Fruit fly (Drosophila melanogaster): ENCODE results near the gene Ptth.

Ptth gene

dm6 chr2L:544444-545179 lies 32.1 kb downstream of the Ptth start, which contains the start of the genes Spp and nAChRbeta3:
Gene Spp, minus strand, starts transcription at chr2L:544653.
Gene nAChRbeta3, plus strand, starts transcription at chr2L:545129.
- TF ChIP-seq CG17801 (GFP tag; optimal IDR thresholded peaks at IDR 0.05; ENCODE audit: partially characterized antibody), result no peak

- no peak for TF ChIP-seq CG17801 (GFP tag; optimal IDR thresholded peaks at IDR 0.05; ENCODE audit: partially characterized antibody)
Measured at dm6 chr2L:543799-544198, 32.9 kb downstream of the Ptth start.

dm6 chr2L:542338-542967 lies 34.2 kb downstream of the Ptth start, which contains the start of gene lwr:
Gene lwr, minus strand, starts transcription at chr2L:542580.
- no peak for TF ChIP-seq CG17801 (GFP tag; optimal IDR thresholded peaks at IDR 0.05; ENCODE audit: partially characterized antibody)

dm6 chr2L:540572-541210 lies 36.0 kb downstream of the Ptth start:
- peak; percentile 29 for TF ChIP-seq CG17801 (GFP tag; optimal IDR thresholded peaks at IDR 0.05; ENCODE audit: partially characterized antibody)

dm6 chr2L:533734-534133 lies 43.0 kb downstream of the Ptth start:
- no peak for TF ChIP-seq CG17801 (GFP tag; optimal IDR thresholded peaks at IDR 0.05; ENCODE audit: partially characterized antibody)

dm6 chr2L:530245-530644 lies 46.5 kb downstream of the Ptth start:
- TF ChIP-seq CG17801 (GFP tag; optimal IDR thresholded peaks at IDR 0.05; ENCODE audit: partially characterized antibody), result no peak

- TF ChIP-seq CG17801 (GFP tag; optimal IDR thresholded peaks at IDR 0.05; ENCODE audit: partially characterized antibody), result no peak
Measured at dm6 chr2L:527689-528088, 49.0 kb downstream of the Ptth start.

- no peak for TF ChIP-seq CG17801 (GFP tag; optimal IDR thresholded peaks at IDR 0.05; ENCODE audit: partially characterized antibody)
Measured at dm6 chr2L:526924-527307, 49.8 kb downstream of the Ptth start.

- TF ChIP-seq CG17801 (GFP tag; optimal IDR thresholded peaks at IDR 0.05; ENCODE audit: partially characterized antibody), result no peak
Measured at dm6 chr2L:526192-526923, 50.3 kb downstream of the Ptth start.
